Fruit fly (Drosophila melanogaster) ovary, adult (tissue): ENCODE measurements around the gene Pgant7.

Source experiments
- CG17801 ChIP-seq: fragments of 200-800 bp; optimal IDR thresholded peaks from 2 replicates; lab custom pipeline; 2019; ENCODE audit warnings: missing biosample characterization, mild to moderate bottlenecking, missing genetic modification characterization, moderate library complexity; ENCODE audit not compliant: partially characterized antibody

Pgant7 gene

dm6 chrX:18523146-18523812 is 23.5 kb upstream of the Pgant7 start:
- TF ChIP-seq CG17801 (GFP tag; lab: Kevin White, UChicago): no peak

DNA sequence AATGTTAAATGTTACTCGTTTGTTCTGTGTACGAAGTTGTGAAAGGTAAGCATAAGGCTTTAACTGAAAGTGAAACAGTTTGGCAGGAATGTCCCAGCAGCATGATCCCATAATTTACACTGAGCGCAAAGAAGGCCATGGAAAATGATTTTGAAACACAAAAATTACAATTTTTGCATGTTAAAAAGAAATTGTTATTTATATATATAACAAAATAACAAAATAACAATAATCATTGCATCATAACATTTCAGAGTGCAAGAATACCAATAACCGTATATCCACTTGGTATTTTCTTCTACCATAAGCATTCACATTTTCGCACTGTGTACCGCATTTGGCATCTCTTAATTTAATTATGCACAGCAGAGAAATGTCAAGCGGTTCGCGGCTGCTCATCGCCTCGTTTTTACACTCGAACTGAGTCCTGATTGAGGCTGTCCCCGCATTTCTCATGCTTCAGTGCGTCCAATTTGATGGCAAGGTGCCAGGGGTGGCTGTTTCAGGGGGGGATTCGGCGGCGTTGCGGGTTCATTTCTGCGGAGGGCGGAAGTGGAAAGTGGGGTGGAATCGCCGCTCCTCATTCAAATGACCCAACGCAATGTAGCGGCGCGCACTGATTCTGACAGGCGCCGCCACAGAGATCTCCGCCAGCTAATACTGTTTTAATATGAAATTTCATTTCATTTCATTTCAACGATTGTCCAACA is 22.8 kb upstream of the Pgant7 start, which contains the start of gene CG6481:
TSS of gene CG6481 (minus strand) at position 51 of the 710 bp plus-strand sequence.
- TF ChIP-seq CG17801 (GFP tag; lab: Kevin White, UChicago): no peak

DNA sequence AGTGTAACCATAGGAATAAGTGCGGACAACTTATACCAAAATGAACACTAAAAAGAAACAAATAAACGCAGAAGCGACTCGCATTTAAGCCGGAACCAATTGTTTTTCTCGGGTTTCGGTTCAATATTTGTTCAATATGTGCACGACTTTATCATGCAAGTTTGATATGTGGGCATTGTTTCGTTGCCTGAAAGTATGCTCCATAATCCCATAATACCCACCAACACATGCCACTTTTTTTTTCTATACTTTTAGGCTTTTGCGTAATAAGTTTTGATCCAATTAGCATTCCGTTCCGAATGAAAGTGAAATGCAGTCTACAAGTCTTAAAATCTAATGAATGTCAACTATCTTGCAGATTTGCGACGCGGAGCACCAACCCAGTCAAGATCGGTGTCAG is 20.6 kb upstream of the Pgant7 start:
- no peak for TF ChIP-seq CG17801 (GFP tag; lab: Kevin White, UChicago)

DNA sequence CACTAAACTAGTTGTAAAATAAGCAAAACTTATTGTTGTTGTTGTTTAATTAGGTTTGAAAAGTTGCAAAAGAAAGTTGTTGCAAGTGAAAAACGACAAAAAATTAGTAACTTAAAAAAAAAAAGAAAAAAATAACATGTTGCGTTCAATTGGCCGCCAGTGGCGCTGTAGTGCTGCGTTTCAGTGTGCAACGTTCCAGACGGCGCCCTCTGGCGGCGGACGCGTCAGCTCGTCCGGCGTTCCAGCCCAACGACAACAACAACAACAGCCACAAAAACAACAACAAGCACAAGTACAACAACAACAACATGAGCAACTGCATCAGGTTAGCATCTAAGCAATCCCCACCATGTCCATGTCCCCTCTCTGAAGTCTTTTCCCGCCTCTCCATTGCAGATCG is 17.6 kb upstream of the Pgant7 start:
- TF ChIP-seq CG17801 (GFP tag; lab: Kevin White, UChicago): no peak

- TF ChIP-seq CG17801 (GFP tag; lab: Kevin White, UChicago): no peak
Measured at dm6 chrX:18515988-18516541, 16.3 kb upstream of the Pgant7 start.

DNA sequence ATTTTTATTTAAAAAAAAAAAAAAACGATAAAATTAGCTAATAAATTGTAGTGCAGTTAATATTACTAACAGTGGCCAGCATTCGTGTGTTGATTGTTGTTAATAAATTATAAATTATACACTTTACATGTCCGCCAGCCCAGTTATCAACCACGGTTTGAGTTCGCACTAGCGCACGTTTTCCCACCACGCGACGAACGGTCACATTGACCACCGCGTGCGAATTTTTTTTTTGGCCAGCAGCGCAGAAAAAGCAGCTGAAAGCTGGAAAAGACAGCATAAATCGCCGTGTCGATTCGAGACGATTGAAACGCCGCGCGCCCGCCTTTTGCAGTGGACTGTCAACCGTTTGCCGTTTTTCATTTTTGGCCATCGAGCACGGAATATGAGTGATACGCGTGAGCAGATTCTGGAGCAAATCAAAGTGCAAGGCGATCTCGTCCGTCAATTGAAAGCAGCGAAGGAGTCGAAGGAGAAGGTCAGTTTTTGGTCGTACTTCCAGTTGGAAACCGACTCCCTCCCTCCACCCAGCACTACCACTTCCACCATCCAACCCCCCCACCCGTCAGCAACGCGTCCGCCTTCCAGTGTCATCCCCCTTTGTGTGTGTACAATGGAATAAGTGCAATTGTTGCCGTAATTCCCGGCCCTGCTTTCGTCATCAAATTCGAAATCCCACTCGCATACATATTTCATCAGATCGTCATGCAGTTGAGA is 15.6 kb upstream of the Pgant7 start, which contains the start of the genes Bx and HisRS:
TSS of gene Bx (plus strand) at position 224 of the 717 bp plus-strand sequence.
TSS of gene HisRS (plus strand) at position 224 of the 717 bp plus-strand sequence.
- TF ChIP-seq CG17801 (GFP tag; lab: Kevin White, UChicago): no peak

- no peak for TF ChIP-seq CG17801 (GFP tag; lab: Kevin White, UChicago)
Measured at dm6 chrX:18514767-18515166, 15.0 kb upstream of the Pgant7 start, which contains the start of gene CG6470. TSS of gene CG6470 (minus strand) at chrX:18514867.

DNA sequence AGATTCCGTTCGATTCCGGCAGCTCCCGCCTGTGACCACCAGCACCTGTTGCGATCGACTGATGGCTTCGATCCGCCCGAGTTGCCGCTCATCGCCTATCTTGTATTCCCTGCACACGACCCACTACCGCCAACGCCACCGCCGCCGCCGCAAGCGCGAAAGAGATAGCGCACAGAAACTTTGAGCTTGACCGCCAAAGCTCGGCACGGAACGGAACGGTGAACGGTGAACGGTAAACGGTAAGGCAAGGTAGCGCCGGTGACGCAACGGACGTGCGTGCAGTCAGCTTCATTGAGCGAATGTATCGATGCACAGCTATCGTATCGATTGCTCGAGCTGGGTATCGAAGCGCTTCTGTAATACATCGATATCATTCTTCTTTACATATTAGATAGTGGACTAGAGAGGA is 12.5 kb upstream of the Pgant7 start, which contains the start of gene Ggt-1:
TSS of gene Ggt-1 (minus strand) at position 251 of the 409 bp plus-strand sequence.
- TF ChIP-seq CG17801 (GFP tag; lab: Kevin White, UChicago): peak; percentile 61

DNA sequence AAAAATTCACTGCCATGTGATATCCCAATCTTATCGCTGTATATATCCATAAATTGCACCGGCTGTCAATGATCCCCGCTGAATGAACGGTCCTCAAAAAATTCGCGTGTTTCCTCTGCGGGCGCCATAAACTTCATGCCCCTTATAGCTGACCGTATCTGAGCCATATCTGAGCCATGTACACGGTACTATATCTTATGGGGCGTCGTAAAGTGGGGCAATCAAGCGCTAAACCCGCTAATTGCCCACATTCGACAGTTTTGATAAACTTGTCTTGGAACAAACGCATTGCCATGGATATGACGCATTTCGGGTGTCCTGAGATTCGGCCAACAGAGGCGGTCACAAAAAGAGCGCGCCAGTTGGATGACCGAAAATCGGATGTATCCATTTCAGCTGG is 11.1 kb upstream of the Pgant7 start:
- TF ChIP-seq CG17801 (GFP tag; lab: Kevin White, UChicago): peak; percentile 11

DNA sequence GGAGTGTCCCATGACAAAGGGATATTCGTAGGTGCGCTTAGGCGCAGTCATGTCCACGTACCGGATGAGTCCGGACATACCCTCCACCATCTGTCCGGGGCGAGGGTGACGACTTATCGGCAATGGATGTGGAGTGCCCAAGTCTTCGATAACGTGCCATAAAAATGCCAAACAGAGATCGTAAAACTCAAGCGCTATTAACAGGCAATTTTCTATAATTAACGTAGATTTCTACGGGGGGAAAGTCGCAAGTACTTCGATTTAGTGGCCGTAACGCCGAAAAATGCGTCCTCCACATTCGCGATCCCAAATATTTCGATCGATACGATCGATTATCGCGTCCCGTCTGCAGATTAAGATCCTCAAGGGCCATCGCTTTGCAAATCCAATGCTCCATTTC is 9.6 kb upstream of the Pgant7 start:
- TF ChIP-seq CG17801 (GFP tag; lab: Kevin White, UChicago): no peak

dm6 chrX:18508565-18508964 is 8.8 kb upstream of the Pgant7 start:
- TF ChIP-seq CG17801 (GFP tag; lab: Kevin White, UChicago): no peak

DNA sequence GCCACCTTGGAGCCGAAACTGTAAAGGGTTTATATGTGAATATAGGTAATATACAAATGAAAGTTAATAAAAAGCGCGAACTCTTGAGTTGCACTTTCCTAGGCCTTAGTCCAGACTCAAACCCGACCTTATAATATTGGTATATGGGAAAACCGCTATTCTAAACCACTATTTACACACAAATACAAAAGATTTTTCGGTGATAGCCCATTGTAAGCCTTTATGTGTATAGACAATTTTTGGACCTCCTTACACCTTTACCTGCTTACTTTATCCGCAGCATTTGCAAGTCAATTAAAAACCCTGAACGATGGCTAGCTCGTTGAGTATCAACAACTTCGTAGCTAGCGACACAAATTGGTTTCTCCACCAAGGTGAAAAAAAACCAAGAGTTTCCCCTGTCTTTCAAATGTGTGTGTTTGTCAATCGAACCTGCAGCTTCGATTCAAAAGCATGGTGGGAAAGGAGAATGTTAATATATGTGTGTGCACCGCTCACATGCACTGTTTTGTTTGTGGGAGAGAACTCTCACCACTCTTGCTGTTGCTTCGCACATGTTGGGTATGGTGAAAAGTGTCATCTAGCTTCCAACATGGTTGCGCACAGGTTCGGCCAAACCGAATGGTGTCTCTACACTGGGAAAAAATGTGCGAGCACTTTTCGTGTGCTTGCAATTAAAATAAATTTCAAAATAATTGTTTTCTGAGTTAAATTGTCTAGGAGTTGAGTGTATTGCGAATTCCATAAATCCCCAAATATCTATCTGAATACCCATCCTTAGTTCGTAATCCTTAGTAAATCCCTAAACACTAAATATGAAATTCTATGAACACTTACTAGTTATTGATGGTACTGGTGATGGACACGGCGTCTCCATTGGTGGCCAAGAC is 7.1 kb upstream of the Pgant7 start:
- peak; percentile 19 for TF ChIP-seq CG17801 (GFP tag; lab: Kevin White, UChicago)

dm6 chrX:18504948-18505597 is 5.3 kb upstream of the Pgant7 start, which contains the start of gene Wnt5:
TSS of gene Wnt5 (minus strand) at chrX:18505405.
- peak; percentile 19 for TF ChIP-seq CG17801 (GFP tag; lab: Kevin White, UChicago)
